Worm (Caenorhabditis elegans) whole organism, L2 larva: ENCODE data around the gene dot-1.3.

Experiments
- C34F6.9 ChIP-seq: fragments of 150-350 bp; optimal IDR thresholded peaks from 2 replicates; lab custom pipeline; 2014; ENCODE audit warnings: missing biosample characterization, missing genetic modification characterization
- R02D3.7 ChIP-seq: fragments of 150-350 bp; optimal IDR thresholded peaks from 2 replicates; lab custom pipeline; 2014; ENCODE audit warnings: missing biosample characterization, missing genetic modification characterization
- Y55F3AM.14 ChIP-seq: fragments of 200-800 bp; sonication (Bioruptor generic); optimal IDR thresholded peaks from 2 replicates; lab custom pipeline; 2018; ENCODE audit warnings: mild to moderate bottlenecking, missing genetic modification characterization, missing compliant biosample characterization
- ZK546.5 ChIP-seq: sonication (generic microtip); optimal IDR thresholded peaks from 2 replicates; lab custom pipeline; 2017; ENCODE audit warnings: missing biosample characterization, missing genetic modification characterization
- aly-2 ChIP-seq: fragments of 150-350 bp; optimal IDR thresholded peaks from 2 replicates; lab custom pipeline; 2014; ENCODE audit warnings: missing biosample characterization, missing genetic modification characterization
- ama-1 ChIP-seq: fragments of 150-350 bp; optimal IDR thresholded peaks from 2 replicates; lab custom pipeline; 2018; ENCODE audit warnings: inconsistent platforms
- blmp-1 ChIP-seq: sonication (generic microtip); optimal IDR thresholded peaks from 2 replicates; lab custom pipeline; 2017; ENCODE audit warnings: missing genetic modification characterization, mild to moderate bottlenecking, missing compliant biosample characterization, antibody characterized with exemption, moderate library complexity; ENCODE audit not compliant: insufficient read depth
- ceh-16 ChIP-seq: fragments of 150-350 bp; optimal IDR thresholded peaks from 2 replicates; lab custom pipeline; 2014; ENCODE audit warnings: missing biosample characterization, missing genetic modification characterization
- ceh-82 ChIP-seq: fragments of 150-350 bp; optimal IDR thresholded peaks from 2 replicates; lab custom pipeline; 2014; ENCODE audit warnings: missing biosample characterization, missing genetic modification characterization
- crh-2 ChIP-seq: sonication (generic microtip); optimal IDR thresholded peaks from 2 replicates; lab custom pipeline; 2017; ENCODE audit warnings: missing biosample characterization, missing genetic modification characterization
- elt-1 ChIP-seq: fragments of 150-350 bp; optimal IDR thresholded peaks from 2 replicates; lab custom pipeline; 2014; ENCODE audit warnings: missing biosample characterization, missing genetic modification characterization
- elt-3 ChIP-seq: sonication (generic microtip); optimal IDR thresholded peaks from 2 replicates; lab custom pipeline; 2017; ENCODE audit warnings: missing biosample characterization, missing genetic modification characterization
- fos-1 ChIP-seq: fragments of 150-350 bp; optimal IDR thresholded peaks from 2 replicates; lab custom pipeline; 2014; ENCODE audit warnings: missing biosample characterization, missing genetic modification characterization
- gmeb-1 ChIP-seq: fragments of 150-350 bp; optimal IDR thresholded peaks from 2 replicates; lab custom pipeline; 2014; ENCODE audit warnings: missing biosample characterization, missing genetic modification characterization
- lin-11 ChIP-seq: fragments of 150-350 bp; sonication (generic microtip); optimal IDR thresholded peaks from 2 replicates; lab custom pipeline; 2014; ENCODE audit warnings: missing biosample characterization, missing genetic modification characterization, inconsistent platforms, mixed read lengths
- lin-13 ChIP-seq: fragments of 150-350 bp; optimal IDR thresholded peaks from 2 replicates; lab custom pipeline; 2014; ENCODE audit warnings: missing biosample characterization, missing genetic modification reagents, missing genetic modification characterization
- lin-39 ChIP-seq: fragments of 150-350 bp; optimal IDR thresholded peaks from 2 replicates; lab custom pipeline; 2014; ENCODE audit warnings: missing biosample characterization, missing genetic modification reagents, missing genetic modification characterization
- lsy-2 ChIP-seq, 2 experiments: fragments of 150-350 bp in 1 of 2; sonication (generic microtip) in 1 of 2; optimal IDR thresholded peaks; 2 replicates each; lab custom pipeline; 2014 to 2017; ENCODE audit warnings: missing biosample characterization in 2 of 2, missing genetic modification characterization in 2 of 2
- mab-5 ChIP-seq: fragments of 150-350 bp; optimal IDR thresholded peaks from 2 replicates; lab custom pipeline; 2014; ENCODE audit warnings: missing biosample characterization, missing genetic modification characterization
- mbf-1 ChIP-seq: sonication (generic microtip); optimal IDR thresholded peaks from 2 replicates; lab custom pipeline; 2017; ENCODE audit warnings: missing biosample characterization, missing genetic modification characterization
- nhr-10 ChIP-seq: sonication (generic microtip); optimal IDR thresholded peaks from 2 replicates; lab custom pipeline; 2017; ENCODE audit warnings: missing biosample characterization, missing genetic modification characterization
- nhr-11 ChIP-seq: fragments of 150-350 bp; optimal IDR thresholded peaks from 2 replicates; lab custom pipeline; 2014; ENCODE audit warnings: missing biosample characterization, missing genetic modification characterization
- nhr-12 ChIP-seq: fragments of 150-350 bp; optimal IDR thresholded peaks from 2 replicates; lab custom pipeline; 2014; ENCODE audit warnings: missing biosample characterization, missing genetic modification characterization
- nhr-23 ChIP-seq: fragments of 150-350 bp; optimal IDR thresholded peaks from 2 replicates; lab custom pipeline; 2014; ENCODE audit warnings: missing biosample characterization, missing genetic modification reagents, missing genetic modification characterization
- nhr-237 ChIP-seq: fragments of 150-350 bp; optimal IDR thresholded peaks from 2 replicates; lab custom pipeline; 2014; ENCODE audit warnings: missing biosample characterization, missing genetic modification characterization
- nhr-25 ChIP-seq: fragments of 150-350 bp; sonication (generic microtip); optimal IDR thresholded peaks from 3 replicates; lab custom pipeline; 2014; ENCODE audit warnings: missing biosample characterization, missing genetic modification characterization
- nhr-6 ChIP-seq: fragments of 150-350 bp; optimal IDR thresholded peaks from 2 replicates; lab custom pipeline; 2014; ENCODE audit warnings: missing biosample characterization, missing genetic modification characterization
- sem-4 ChIP-seq: fragments of 150-350 bp; optimal IDR thresholded peaks from 2 replicates; lab custom pipeline; 2014; ENCODE audit warnings: missing biosample characterization, missing genetic modification reagents, missing genetic modification characterization
- sma-3 ChIP-seq: sonication (generic microtip); optimal IDR thresholded peaks from 2 replicates; lab custom pipeline; 2016; ENCODE audit warnings: missing genetic modification reagents, missing genetic modification characterization, missing compliant biosample characterization
- sma-9 ChIP-seq, 2 experiments: fragments of 150-350 bp in 1 of 2; sonication (generic microtip) in 1 of 2; optimal IDR thresholded peaks; 2 replicates each; lab custom pipeline; 2014 to 2016; ENCODE audit warnings: missing genetic modification characterization in 2 of 2, mild to moderate bottlenecking in 1 of 2, missing biosample characterization in 1 of 2, missing compliant biosample characterization in 1 of 2, missing genetic modification reagents in 1 of 2, moderate library complexity in 1 of 2
- snpc-4 ChIP-seq: fragments of 150-350 bp; optimal IDR thresholded peaks from 2 replicates; lab custom pipeline; 2014; ENCODE audit warnings: missing biosample characterization, missing genetic modification characterization
- unc-39 ChIP-seq: fragments of 150-350 bp; optimal IDR thresholded peaks from 2 replicates; lab custom pipeline; 2014; ENCODE audit warnings: missing biosample characterization, missing genetic modification characterization
- unc-55 ChIP-seq: fragments of 150-350 bp; sonication (generic microtip); optimal IDR thresholded peaks from 3 replicates; lab custom pipeline; 2014; ENCODE audit warnings: missing biosample characterization, missing genetic modification reagents, missing genetic modification characterization
- unc-62 ChIP-seq: fragments of 150-350 bp; optimal IDR thresholded peaks from 2 replicates; lab custom pipeline; 2014; ENCODE audit warnings: missing biosample characterization, missing genetic modification reagents, missing genetic modification characterization
- ztf-1 ChIP-seq: fragments of 200-800 bp; sonication (Bioruptor generic); conservative IDR thresholded peaks from 2 replicates; pipeline ENCODE4 v1.3.6; 2022; ENCODE audit warnings: missing genetic modification characterization, missing compliant biosample characterization
- ztf-11 ChIP-seq: sonication (generic microtip); optimal IDR thresholded peaks from 2 replicates; lab custom pipeline; 2017; ENCODE audit warnings: missing biosample characterization, missing genetic modification characterization
- ztf-4 ChIP-seq: fragments of 150-350 bp; optimal IDR thresholded peaks from 2 replicates; lab custom pipeline; 2014; ENCODE audit warnings: missing biosample characterization, missing genetic modification characterization

The dot-1.3 gene

DNA sequence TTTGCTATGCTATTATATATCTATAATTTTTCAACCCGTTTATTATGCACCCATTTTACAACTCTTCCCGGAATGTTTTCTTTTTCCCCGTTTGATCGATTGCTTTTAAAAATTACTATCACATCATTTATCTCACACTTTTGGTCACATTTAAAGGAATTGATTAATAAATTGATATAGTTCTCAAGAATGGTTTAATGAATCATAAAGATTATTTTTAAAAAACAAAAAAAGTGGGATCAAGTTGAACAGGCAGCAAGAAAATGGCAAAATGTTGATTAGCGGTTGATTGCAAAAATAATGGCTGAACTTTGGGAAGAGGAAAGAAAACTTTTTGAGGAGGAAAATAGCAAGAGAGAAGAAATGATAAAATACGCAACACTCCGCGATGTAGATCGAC, 2.8 kb downstream of the dot-1.3 start, which contains the start of gene W06D11.5:
Gene W06D11.5 (plus strand): TSS at position 301 of the 400 bp plus-strand sequence.
- TF ChIP-seq unc-62: no peak
- TF ChIP-seq R02D3.7 (tag; lab: Kevin White, UChicago): no peak
- TF ChIP-seq snpc-4 (tag; lab: Kevin White, UChicago): no peak
- TF ChIP-seq aly-2 (tag; lab: Kevin White, UChicago): no peak
- TF ChIP-seq blmp-1 (tag; lab: Kevin White, UChicago): no peak
- no peak for TF ChIP-seq ztf-4 (tag; lab: Kevin White, UChicago)
- TF ChIP-seq sem-4: no peak
- no peak for TF ChIP-seq nhr-12
- TF ChIP-seq lin-39 (tag; lab: Kevin White, UChicago): no peak
- TF ChIP-seq sma-3 (GFP tag; lab: Kevin White, UChicago): no peak
- no peak for TF ChIP-seq elt-1 (tag; lab: Kevin White, UChicago)
- TF ChIP-seq Y55F3AM.14: no peak
- no peak for TF ChIP-seq ceh-82 (tag; lab: Kevin White, UChicago)
- no peak for TF ChIP-seq ZK546.5
- TF ChIP-seq nhr-6 (tag; lab: Kevin White, UChicago): no peak
- no peak for TF ChIP-seq ceh-16

DNA sequence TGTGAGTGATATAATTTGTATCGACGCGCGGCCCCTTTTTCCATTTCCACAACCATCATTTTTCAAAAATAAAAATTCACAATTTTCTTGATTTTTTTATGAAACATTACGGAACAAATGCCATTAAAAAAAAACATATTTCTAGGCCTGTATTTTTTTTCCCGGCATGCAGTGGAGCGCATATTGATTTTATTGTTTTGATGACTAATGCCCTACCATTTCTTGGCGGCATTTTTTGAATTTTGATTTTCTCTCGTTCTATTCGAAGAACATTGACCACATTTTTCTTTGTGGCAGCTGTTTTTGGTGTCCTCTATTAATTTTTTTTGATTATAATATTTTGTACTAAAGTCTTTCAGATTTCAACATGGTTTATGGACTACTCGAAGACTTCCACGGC, 4.3 kb downstream of the dot-1.3 start, which contains the start of gene W06D11.3:
Gene W06D11.3 (plus strand): TSS at position 360 of the 400 bp plus-strand sequence.
- TF ChIP-seq sma-9 (GFP tag; optimal IDR thresholded peaks at IDR 0.05; lab: Kevin White, UChicago) (no peak), sma-9 (tag; optimal IDR thresholded peaks at IDR 0.05; lab: Kevin White, UChicago) (no peak), C34F6.9 (no peak), nhr-237 (tag; lab: Kevin White, UChicago) (no peak)
- TF ChIP-seq, all 48 proteins: peak for 0

DNA sequence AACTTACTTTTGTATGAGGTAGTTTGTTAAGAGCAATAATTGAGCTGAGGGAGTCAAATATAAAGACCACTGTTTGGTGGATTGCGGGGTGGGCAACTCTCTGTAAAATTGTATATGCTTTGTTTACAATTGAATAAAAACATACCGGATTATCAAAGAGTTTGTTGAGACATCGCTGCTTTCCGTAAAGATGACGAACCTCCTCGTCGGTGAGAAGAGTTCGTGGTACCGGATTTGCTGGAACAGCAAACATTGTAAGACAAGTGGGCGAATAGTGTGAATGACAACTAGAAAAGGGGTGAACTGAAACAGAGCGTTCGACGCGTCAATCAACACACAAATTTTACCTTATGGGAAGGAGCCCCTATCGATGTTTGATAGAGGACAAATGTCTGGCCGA, 6.3 kb downstream of the dot-1.3 start, which contains the start of gene W06D11.2:
Gene W06D11.2 (minus strand): TSS at position 339 of the 400 bp plus-strand sequence.
- TF ChIP-seq mab-5 (tag; lab: Kevin White, UChicago) (no peak), fos-1 (tag; lab: Kevin White, UChicago) (no peak), Y55F3AM.14 (no peak), nhr-237 (tag; lab: Kevin White, UChicago) (no peak), ZK546.5 (no peak), ama-1 (lab: Kevin White, UChicago) (no peak), gmeb-1 (tag; lab: Kevin White, UChicago) (no peak), C34F6.9 (no peak), ztf-11 (tag; lab: Kevin White, UChicago) (no peak), nhr-10 (tag; lab: Kevin White, UChicago) (no peak), aly-2 (tag; lab: Kevin White, UChicago) (no peak), lin-13 (GFP tag; lab: Kevin White, UChicago) (no peak)

ce11 chrX:12294263-12294662, 8.4 kb downstream of the dot-1.3 start, which contains the start of gene W06D11.1:
TSS of gene W06D11.1 (plus strand) at chrX:12294563.
- no peak for TF ChIP-seq elt-1 (tag; lab: Kevin White, UChicago)
- TF ChIP-seq, all 48 proteins: peak for 0

DNA sequence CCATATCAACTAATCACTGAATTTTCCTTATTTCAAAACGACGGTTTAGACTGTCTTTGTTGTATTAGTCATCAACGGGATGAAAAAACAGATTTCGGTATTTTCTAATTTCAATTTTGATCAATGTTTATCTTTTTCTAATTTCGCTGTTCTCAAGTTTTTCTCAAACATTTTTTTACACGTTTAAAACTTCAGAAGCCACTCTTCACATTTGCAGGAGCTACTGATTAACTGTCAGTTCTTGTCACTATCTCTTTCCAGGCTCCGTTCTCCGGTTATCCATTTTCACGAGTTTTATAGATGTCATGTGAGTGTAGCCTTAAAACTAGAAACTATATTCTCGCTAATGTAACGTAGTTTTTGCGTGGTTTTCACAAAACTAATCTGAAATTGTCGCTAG, 12.1 kb downstream of the dot-1.3 start, which contains the start of gene C04B4.4:
Gene C04B4.4 (plus strand): TSS at position 301 of the 400 bp plus-strand sequence.
- no peak for TF ChIP-seq nhr-25 (tag; lab: Kevin White, UChicago)
- no peak for TF ChIP-seq nhr-11 (tag; lab: Kevin White, UChicago)
- no peak for TF ChIP-seq mab-5 (tag; lab: Kevin White, UChicago)
- TF ChIP-seq ztf-1: no peak
- no peak for TF ChIP-seq lin-39 (tag; lab: Kevin White, UChicago)

DNA sequence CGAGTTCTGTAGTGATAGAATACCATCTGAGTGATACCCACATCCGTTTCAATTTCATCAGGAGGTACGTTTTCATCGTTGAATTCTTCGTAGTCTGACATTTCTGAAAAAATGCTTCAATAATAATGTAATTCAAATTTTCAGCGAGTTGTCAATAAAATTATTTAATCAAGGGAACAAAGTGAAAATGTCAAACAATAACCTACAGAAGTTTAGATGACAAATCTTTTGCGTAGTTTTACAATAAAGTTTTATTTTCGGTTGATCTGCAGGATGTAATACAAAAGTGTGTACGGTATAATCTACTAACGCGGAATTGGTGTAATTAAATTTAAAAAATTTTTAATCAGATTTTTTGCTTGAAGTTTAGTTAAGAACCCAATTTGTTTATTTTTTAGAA, 14.4 kb downstream of the dot-1.3 start, which contains the start of gene C04B4.5:
Gene C04B4.5 (minus strand): TSS at position 101 of the 400 bp plus-strand sequence.
- TF ChIP-seq ama-1 (lab: Kevin White, UChicago) (no peak), crh-2 (tag; lab: Kevin White, UChicago) (no peak), nhr-10 (tag; lab: Kevin White, UChicago) (no peak), ceh-16 (no peak), unc-39 (tag; lab: Kevin White, UChicago) (no peak), mab-5 (tag; lab: Kevin White, UChicago) (no peak), sma-3 (GFP tag; lab: Kevin White, UChicago) (no peak), R02D3.7 (tag; lab: Kevin White, UChicago) (no peak), mbf-1 (tag; lab: Kevin White, UChicago) (no peak), ztf-11 (tag; lab: Kevin White, UChicago) (no peak), snpc-4 (tag; lab: Kevin White, UChicago) (no peak), ZK546.5 (no peak), elt-1 (tag; lab: Kevin White, UChicago) (no peak), nhr-25 (tag; lab: Kevin White, UChicago) (no peak), unc-55 (GFP tag; lab: Kevin White, UChicago) (no peak), lsy-2 (tag; optimal IDR thresholded peaks at IDR 0.05; lab: Kevin White, UChicago) (no peak), elt-3 (tag; lab: Kevin White, UChicago) (no peak), lin-11 (tag; lab: Kevin White, UChicago) (no peak), nhr-23 (no peak), nhr-237 (tag; lab: Kevin White, UChicago) (no peak)
